Worm (Caenorhabditis elegans): ENCODE measurements around the gene fbxa-160.
A peak's percentile ranks its signal among the peaks of the same experiment; 100 is the strongest.

fbxa-160 gene

DNA sequence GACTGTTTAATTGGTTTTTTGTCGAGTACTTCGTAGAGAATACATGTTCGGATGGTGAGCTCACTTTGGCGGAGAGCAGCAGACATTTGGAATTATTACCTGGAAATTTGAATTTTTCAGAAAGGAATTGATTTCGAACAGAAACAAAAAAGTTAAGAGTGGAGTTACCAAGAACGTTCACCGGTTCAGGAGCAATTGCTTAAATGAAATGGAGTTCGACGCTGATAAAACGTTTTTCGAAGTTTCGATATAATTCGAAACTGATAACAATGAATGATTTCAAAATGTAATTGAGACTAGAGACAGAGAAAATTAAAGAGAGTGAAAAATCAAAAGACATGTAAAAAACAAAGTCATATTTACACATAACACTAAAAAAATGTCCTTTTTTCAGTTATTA, 13.8 kb downstream of the fbxa-160 start, which contains the start of gene fbxa-163:
TSS of gene fbxa-163 (minus strand) at position 101 of the 400 bp plus-strand sequence.
- no peak for TF ChIP-seq sma-3 (GFP tag; optimal IDR thresholded peaks at IDR 0.05)
- TF ChIP-seq nhr-237 (tag; optimal IDR thresholded peaks at IDR 0.05), result no peak
- TF ChIP-seq ztf-11 (tag; optimal IDR thresholded peaks at IDR 0.05), result no peak
- no peak for TF ChIP-seq nhr-25 (tag; optimal IDR thresholded peaks at IDR 0.05)
- no peak for TF ChIP-seq lin-11 (tag; optimal IDR thresholded peaks at IDR 0.05)
- TF ChIP-seq R02D3.7 (tag; optimal IDR thresholded peaks at IDR 0.05), result no peak
- TF ChIP-seq ceh-16 (tag; optimal IDR thresholded peaks at IDR 0.05), result no peak
- no peak for TF ChIP-seq Y55F3AM.14 (GFP tag; optimal IDR thresholded peaks at IDR 0.05)
- no peak for TF ChIP-seq mab-5 (tag; optimal IDR thresholded peaks at IDR 0.05)
- no peak for TF ChIP-seq lin-13 (GFP tag; optimal IDR thresholded peaks at IDR 0.05)
- no peak for TF ChIP-seq ztf-4 (tag; optimal IDR thresholded peaks at IDR 0.05)

DNA sequence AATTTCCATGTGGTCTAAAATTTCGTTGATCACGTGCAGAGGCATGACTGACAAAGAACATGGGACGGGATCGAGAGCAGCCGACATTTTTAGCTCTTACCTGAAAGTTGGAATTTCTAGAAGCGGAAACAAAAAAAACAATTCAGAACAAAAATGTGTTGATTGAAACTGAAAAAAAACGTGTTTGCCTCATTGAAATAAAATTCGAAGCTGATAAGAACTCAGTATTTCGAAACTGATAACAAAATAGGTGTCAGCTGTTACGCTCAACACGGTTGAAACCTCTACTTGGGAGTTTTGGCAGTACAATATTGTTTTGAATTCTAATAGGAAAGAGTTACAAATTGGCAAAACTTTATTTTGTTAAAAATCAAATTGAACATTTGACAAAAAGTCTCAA, 15.6 kb downstream of the fbxa-160 start:
- peak; percentile 3 for TF ChIP-seq crh-2 (tag; optimal IDR thresholded peaks at IDR 0.05)
- TF ChIP-seq ZK546.5 (tag; optimal IDR thresholded peaks at IDR 0.05), result no peak
- peak; percentile 59 for TF ChIP-seq fos-1 (tag; optimal IDR thresholded peaks at IDR 0.05)

DNA sequence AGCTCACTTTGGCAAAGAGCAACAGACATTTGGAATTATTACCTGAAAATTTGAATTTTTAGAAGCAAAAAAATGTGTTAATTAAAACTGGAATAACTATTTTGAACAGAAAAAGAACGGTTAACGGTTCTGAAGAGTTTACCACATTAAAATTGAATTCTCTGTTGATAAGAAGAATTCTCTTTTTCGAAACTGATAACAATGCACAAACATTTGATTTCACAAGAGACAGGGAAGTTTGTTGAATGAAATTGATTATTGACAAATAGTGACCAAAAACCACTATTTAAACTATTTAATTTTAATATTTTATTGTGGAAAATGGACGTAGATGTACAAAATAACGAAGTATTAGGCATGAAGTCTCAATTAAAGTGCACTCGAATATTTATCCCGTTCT, 16.9 kb downstream of the fbxa-160 start:
- TF ChIP-seq ama-1 (optimal IDR thresholded peaks at IDR 0.05), result no peak
- no peak for TF ChIP-seq egl-27 (tag; optimal IDR thresholded peaks at IDR 0.05)
- no peak for TF ChIP-seq lin-39 (tag; optimal IDR thresholded peaks at IDR 0.05)
- TF ChIP-seq Y55F3AM.14 (GFP tag; optimal IDR thresholded peaks at IDR 0.05), result no peak
- peak; percentile 71 for TF ChIP-seq fos-1 (tag; optimal IDR thresholded peaks at IDR 0.05)
- TF ChIP-seq lsy-2 (tag; optimal IDR thresholded peaks at IDR 0.05), result no peak
- TF ChIP-seq unc-55 (GFP tag; optimal IDR thresholded peaks at IDR 0.05), result no peak
- no peak for TF ChIP-seq nhr-6 (tag; optimal IDR thresholded peaks at IDR 0.05)
- TF ChIP-seq zag-1 (tag; optimal IDR thresholded peaks at IDR 0.05), result no peak

DNA sequence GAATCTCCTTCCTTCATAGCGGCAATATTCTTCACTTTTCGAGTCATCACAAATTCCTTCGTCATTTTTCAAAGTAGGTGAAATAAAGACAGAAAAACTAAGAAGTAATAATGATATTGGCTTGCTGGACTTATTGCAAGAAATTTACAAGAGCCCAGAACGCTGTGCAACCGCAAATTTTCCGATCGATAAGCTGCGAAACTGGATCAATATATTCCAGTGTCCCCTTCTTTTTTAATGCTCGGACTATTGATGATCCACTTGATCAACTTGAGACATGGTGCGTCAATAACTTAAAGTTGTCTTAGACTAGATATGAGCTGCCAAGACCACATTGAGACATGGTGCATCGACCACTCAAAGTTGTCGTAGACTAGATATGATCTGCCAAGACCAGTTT, 18.4 kb downstream of the fbxa-160 start, which contains the start of gene bath-33:
TSS of gene bath-33 (minus strand) at position 101 of the 400 bp plus-strand sequence.
- TF ChIP-seq skn-1 (tag; optimal IDR thresholded peaks at IDR 0.05) (no peak), ama-1 (optimal IDR thresholded peaks at IDR 0.05) (no peak), mdl-1 (tag; optimal IDR thresholded peaks at IDR 0.05) (no peak), C34F6.9 (tag; optimal IDR thresholded peaks at IDR 0.05) (no peak), nhr-237 (tag; optimal IDR thresholded peaks at IDR 0.05) (no peak), elt-3 (tag; optimal IDR thresholded peaks at IDR 0.05) (no peak), ztf-1 (GFP tag; conservative IDR thresholded peaks at IDR 0.05) (no peak), unc-55 (GFP tag; optimal IDR thresholded peaks at IDR 0.05) (no peak)

DNA sequence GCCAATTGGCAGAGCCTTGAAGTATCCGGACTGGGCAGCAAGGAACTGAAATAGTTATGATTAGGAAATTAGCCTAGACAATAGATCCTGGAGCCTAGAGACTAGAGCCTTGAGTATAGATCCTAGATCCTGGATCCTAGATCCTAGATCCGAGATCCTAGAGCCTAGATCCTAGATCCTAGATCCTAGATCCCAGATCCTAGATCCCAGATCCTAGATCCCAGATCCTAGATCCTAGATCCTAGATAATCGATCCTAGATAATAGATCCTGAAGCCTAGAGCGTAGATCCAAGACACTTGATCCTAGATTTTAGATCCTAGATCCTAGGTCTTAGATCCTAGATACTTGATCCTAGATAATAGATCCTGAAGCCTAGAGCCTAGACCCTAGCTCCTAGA, 19.5 kb downstream of the fbxa-160 start:
- TF ChIP-seq ztf-11 (tag; optimal IDR thresholded peaks at IDR 0.05), result no peak
- no peak for TF ChIP-seq nhr-11 (tag; optimal IDR thresholded peaks at IDR 0.05)
- TF ChIP-seq ceh-16 (tag; optimal IDR thresholded peaks at IDR 0.05), result no peak
- no peak for TF ChIP-seq crh-2 (tag; optimal IDR thresholded peaks at IDR 0.05)
- TF ChIP-seq nhr-6 (tag; optimal IDR thresholded peaks at IDR 0.05), result no peak
- TF ChIP-seq mab-5 (tag; optimal IDR thresholded peaks at IDR 0.05), result no peak
- no peak for TF ChIP-seq Y55F3AM.14 (GFP tag; optimal IDR thresholded peaks at IDR 0.05)
- TF ChIP-seq nhr-129 (tag; optimal IDR thresholded peaks at IDR 0.05), result no peak
- TF ChIP-seq nhr-12 (tag; optimal IDR thresholded peaks at IDR 0.05), result no peak
- TF ChIP-seq blmp-1 (tag; optimal IDR thresholded peaks at IDR 0.05; ENCODE audit: insufficient read depth), result no peak
- no peak for TF ChIP-seq lin-11 (tag; optimal IDR thresholded peaks at IDR 0.05)

DNA sequence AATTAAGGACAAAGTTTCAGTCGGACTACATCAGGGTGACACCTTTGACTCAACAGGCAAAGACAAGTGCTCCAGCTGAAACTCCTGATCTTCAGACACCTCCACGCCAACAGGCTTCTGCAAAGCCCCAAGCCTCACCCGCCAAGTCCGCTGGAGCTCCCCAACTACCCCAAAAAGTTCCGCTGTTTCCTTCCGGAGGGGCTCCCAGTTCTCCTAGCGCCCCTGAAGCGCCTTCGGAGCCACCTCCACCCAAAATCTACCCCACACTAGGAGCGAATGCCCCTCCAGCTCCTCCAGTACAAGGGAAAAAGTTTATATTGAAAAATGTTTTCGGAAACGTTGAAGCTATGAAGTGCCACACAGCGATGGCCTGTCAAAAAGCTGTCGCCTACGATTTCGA, 21.4 kb downstream of the fbxa-160 start:
- TF ChIP-seq nhr-6 (tag; optimal IDR thresholded peaks at IDR 0.05) (no peak), egl-27 (tag; optimal IDR thresholded peaks at IDR 0.05) (no peak), lin-11 (tag; optimal IDR thresholded peaks at IDR 0.05) (no peak)

DNA sequence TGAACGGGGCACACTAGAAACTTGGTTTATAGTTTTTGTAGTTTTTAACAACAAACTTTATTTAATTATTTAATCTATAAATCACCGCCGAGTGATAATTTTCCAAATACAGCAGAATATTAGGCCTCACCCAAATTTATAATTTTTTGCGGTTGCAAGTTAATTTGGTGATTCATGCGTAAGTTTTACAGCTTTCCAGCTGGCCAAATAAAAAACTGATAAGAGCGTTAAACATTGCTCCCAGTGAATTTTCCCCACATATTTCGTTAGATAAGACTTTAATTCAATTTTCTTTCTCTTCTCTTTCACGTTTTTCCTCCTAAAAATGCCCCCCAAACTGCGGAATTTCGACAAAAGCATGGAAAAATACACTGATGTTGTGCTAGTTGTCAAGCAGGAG, 23.0 kb downstream of the fbxa-160 start, which contains the start of gene bath-47:
TSS of gene bath-47 (plus strand) at position 305 of the 400 bp plus-strand sequence.
- TF ChIP-seq fos-1 (tag; optimal IDR thresholded peaks at IDR 0.05) (peak; percentile 67), zag-1 (tag; optimal IDR thresholded peaks at IDR 0.05) (no peak)

All from whole organism, L2 larva.